Worm (Caenorhabditis elegans): ENCODE results near the gene srh-166.

The srh-166 gene

DNA sequence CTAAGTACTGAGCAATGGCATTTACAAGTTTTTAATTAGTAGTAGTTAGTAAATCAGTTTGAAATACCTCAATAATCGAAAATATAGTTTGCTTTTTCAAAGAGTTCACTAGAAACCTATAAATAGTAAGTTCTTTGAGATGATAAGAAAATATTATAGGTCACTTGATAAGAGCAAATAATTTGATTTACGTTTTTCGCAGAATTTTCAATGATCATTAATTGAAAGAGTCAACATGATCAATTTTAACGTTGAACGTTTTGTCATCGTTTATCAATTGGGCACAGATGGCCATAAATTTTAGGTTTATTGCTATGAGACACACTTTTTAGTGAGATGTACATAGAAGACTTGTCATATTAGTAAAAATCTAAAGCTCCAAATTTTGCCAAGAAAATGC lies 20.1 kb upstream of the srh-166 start:
- TF ChIP-seq daf-16 (GFP tag; optimal IDR thresholded peaks at IDR 0.05) (no peak), daf-16 (tag; optimal IDR thresholded peaks at IDR 0.05) (peak; percentile 71), dmd-9 (GFP tag; IDR thresholded peaks at IDR 0.05) (no peak), ceh-20 (GFP tag; IDR thresholded peaks at IDR 0.05) (no peak), hmg-1.1 (GFP tag; IDR thresholded peaks at IDR 0.05) (no peak), aha-1 (tag) (no peak), madf-5 (GFP tag; IDR thresholded peaks at IDR 0.05) (no peak), spr-1 (tag; optimal IDR thresholded peaks at IDR 0.05) (no peak), ceh-62 (tag; optimal IDR thresholded peaks at IDR 0.05) (no peak), pqm-1 (tag; optimal IDR thresholded peaks at IDR 0.05) (peak; percentile 2)

DNA sequence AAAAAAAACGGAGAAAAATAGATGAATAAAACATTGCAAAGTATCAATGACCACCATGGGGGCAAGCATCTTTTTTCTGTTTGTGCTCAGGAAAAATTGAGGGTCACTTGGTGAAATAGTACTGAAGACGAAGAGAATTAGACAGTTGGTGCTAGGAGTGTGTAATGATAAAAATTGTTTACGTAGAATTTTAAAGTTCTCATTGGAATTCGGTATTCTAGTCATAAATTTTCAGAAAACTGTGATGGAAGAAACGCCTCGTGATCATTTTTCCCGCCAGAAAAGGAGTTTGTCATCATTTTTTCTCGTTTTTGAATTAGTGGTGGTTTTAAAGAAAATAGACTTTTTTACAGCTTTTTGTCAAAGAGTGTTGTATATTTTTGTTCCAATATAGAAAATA lies 18.9 kb upstream of the srh-166 start:
- no peak for TF ChIP-seq T20F7.1 (GFP tag; optimal IDR thresholded peaks at IDR 0.05)
- no peak for TF ChIP-seq R02D3.7 (tag; optimal IDR thresholded peaks at IDR 0.05)
- no peak for TF ChIP-seq F49E8.2 (tag; optimal IDR thresholded peaks at IDR 0.05; ENCODE audit: borderline replicate concordance)
- no peak for TF ChIP-seq F10B5.3 (tag; optimal IDR thresholded peaks at IDR 0.05)
- no peak for TF ChIP-seq arid-1 (GFP tag; conservative IDR thresholded peaks at IDR 0.05)
- TF ChIP-seq snpc-4 (tag; optimal IDR thresholded peaks at IDR 0.05): no peak
- no peak for TF ChIP-seq unc-39 (tag; optimal IDR thresholded peaks at IDR 0.05)
- TF ChIP-seq cey-2 (tag; optimal IDR thresholded peaks at IDR 0.05; ENCODE audit: borderline replicate concordance, insufficient read depth): no peak
- TF ChIP-seq nhr-10 (tag; optimal IDR thresholded peaks at IDR 0.05): no peak
- no peak for TF ChIP-seq lin-29 (GFP tag; IDR thresholded peaks at IDR 0.05)
- TF ChIP-seq nhr-28 (tag; optimal IDR thresholded peaks at IDR 0.05): peak; percentile 56
- TF ChIP-seq fos-1 (tag; optimal IDR thresholded peaks at IDR 0.05): no peak
- TF ChIP-seq tag-97 (GFP tag; IDR thresholded peaks at IDR 0.05): no peak
- TF ChIP-seq ceh-28 (tag; optimal IDR thresholded peaks at IDR 0.05): no peak
- TF ChIP-seq ztf-7 (tag; optimal IDR thresholded peaks at IDR 0.05): no peak
- no peak for TF ChIP-seq nhr-11 (tag; optimal IDR thresholded peaks at IDR 0.05)
- no peak for TF ChIP-seq mdt-29 (GFP tag; IDR thresholded peaks at IDR 0.05)
- TF ChIP-seq nhr-77 (tag; optimal IDR thresholded peaks at IDR 0.05): peak; percentile 23
- TF ChIP-seq ceh-32 (tag; optimal IDR thresholded peaks at IDR 0.05; ENCODE audit: poor library complexity): no peak
- no peak for TF ChIP-seq nhr-6 (tag; optimal IDR thresholded peaks at IDR 0.05)
- TF ChIP-seq ama-1 (optimal IDR thresholded peaks at IDR 0.05): no peak
- TF ChIP-seq set-16 (GFP tag; IDR thresholded peaks at IDR 0.05): no peak
- no peak for TF ChIP-seq zfp-2 (tag; optimal IDR thresholded peaks at IDR 0.05)
- no peak for TF ChIP-seq daf-16 (GFP tag; optimal IDR thresholded peaks at IDR 0.05)
- peak; percentile 84 for TF ChIP-seq daf-16 (tag; optimal IDR thresholded peaks at IDR 0.05)
- no peak for TF ChIP-seq lsy-2 (tag; optimal IDR thresholded peaks at IDR 0.05)

DNA sequence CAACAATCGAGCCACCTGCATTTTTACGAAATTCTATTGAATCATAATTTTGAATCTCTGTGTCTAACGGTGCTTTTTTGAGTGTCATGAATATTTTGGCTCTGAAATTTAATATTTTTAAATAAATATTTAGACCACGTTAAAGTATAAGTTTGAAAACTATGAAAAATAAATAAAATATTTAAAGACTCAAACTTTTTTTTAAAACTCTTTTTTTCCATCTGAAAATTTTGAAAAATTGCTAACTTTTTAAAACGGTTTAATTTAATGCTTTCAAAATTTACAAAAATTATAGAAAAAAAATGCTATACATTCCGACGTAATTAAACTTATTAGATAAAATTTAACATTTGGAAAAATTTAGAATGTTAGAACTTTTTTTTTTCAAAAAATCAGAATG lies 18.4 kb upstream of the srh-166 start, which contains the start of gene slc-36.3:
slc-36.3 (minus strand) TSS at position 101 of the 400 bp plus-strand sequence.
- TF ChIP-seq aha-1 (tag): no peak
- no peak for TF ChIP-seq sdz-12 (GFP tag; optimal IDR thresholded peaks at IDR 0.05)
- no peak for TF ChIP-seq zip-2 (tag; optimal IDR thresholded peaks at IDR 0.05)
- no peak for TF ChIP-seq ceh-32 (tag; optimal IDR thresholded peaks at IDR 0.05; ENCODE audit: poor library complexity)
- no peak for TF ChIP-seq unc-130 (GFP tag; optimal IDR thresholded peaks at IDR 0.05)
- TF ChIP-seq dmd-9 (GFP tag; IDR thresholded peaks at IDR 0.05): no peak

DNA sequence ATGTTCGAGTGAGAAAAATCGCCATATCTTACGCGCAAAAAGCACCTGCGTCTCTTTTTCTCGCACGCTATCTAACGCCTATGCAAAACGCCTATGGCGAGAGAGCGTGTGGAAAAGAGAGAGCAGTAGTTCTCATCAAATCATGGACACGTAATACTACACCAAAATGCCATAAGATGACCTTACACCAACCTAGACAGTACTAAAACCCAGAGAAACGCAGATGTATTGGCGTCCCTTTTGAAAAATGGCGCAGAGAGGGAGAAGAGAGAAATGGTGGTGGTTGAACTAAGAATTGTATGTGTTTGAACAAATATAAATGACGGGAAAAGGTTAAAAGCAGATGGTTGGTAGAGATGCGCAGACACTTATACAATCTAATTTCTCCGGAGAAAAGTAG lies 13.4 kb upstream of the srh-166 start, which contains the start of gene Y38H6C.16:
Y38H6C.16 (minus strand) TSS at position 293 of the 400 bp plus-strand sequence.
- TF ChIP-seq lir-3 (tag; optimal IDR thresholded peaks at IDR 0.05) (no peak), duxl-1 (tag; optimal IDR thresholded peaks at IDR 0.05; ENCODE audit: poor library complexity) (no peak)

All from whole organism, L4 larva.